Fruit fly (Drosophila melanogaster) whole organism, prepupa: ENCODE results near the gene CNMaR.

Source experiments
- CG10631 ChIP-seq: fragments of 200-800 bp; sonication (Bioruptor generic); optimal IDR thresholded peaks from 2 replicates; lab custom pipeline; 2016; ENCODE audit warnings: missing biosample characterization, missing genetic modification characterization
- CG10669 ChIP-seq: fragments of 200-800 bp; sonication (Bioruptor generic); optimal IDR thresholded peaks from 3 replicates; lab custom pipeline; 2018; ENCODE audit warnings: missing biosample characterization, mild to moderate bottlenecking, missing genetic modification characterization, moderate library complexity
- CG11762 ChIP-seq: fragments of 200-800 bp; sonication (Bioruptor generic); optimal IDR thresholded peaks from 3 replicates; lab custom pipeline; 2016; ENCODE audit warnings: missing biosample characterization, missing genetic modification characterization; ENCODE audit not compliant: insufficient read depth
- CG11902 ChIP-seq: fragments of 200-800 bp; sonication (Bioruptor generic); optimal IDR thresholded peaks from 3 replicates; lab custom pipeline; 2016; ENCODE audit warnings: missing biosample characterization, missing genetic modification characterization
- CG15336 ChIP-seq: fragments of 200-800 bp; sonication (Bioruptor generic); IDR thresholded peaks from 2 replicates; pipeline ENCODE4 v1.3.6; 2022; ENCODE audit warnings: missing biosample characterization, missing genetic modification characterization
- CG1621 ChIP-seq: fragments of 200-800 bp; sonication (Bioruptor generic); optimal IDR thresholded peaks from 3 replicates; lab custom pipeline; 2018; ENCODE audit warnings: missing biosample characterization, mild to moderate bottlenecking, missing genetic modification characterization
- CG16779 ChIP-seq: fragments of 200-800 bp; sonication (Bioruptor generic); optimal IDR thresholded peaks from 3 replicates; lab custom pipeline; 2017; ENCODE audit warnings: missing biosample characterization, mild to moderate bottlenecking, missing genetic modification characterization
- CG3032 ChIP-seq: fragments of 200-800 bp; optimal IDR thresholded peaks from 2 replicates; lab custom pipeline; 2019; ENCODE audit warnings: missing biosample characterization, mild to moderate bottlenecking, missing genetic modification characterization, moderate library complexity
- CG31627 ChIP-seq: fragments of 200-800 bp; sonication (Bioruptor generic); optimal IDR thresholded peaks from 3 replicates; lab custom pipeline; 2016; ENCODE audit warnings: missing biosample characterization, missing genetic modification characterization
- CG32006 ChIP-seq: fragments of 200-800 bp; sonication (Bioruptor generic); optimal IDR thresholded peaks from 3 replicates; lab custom pipeline; 2017; ENCODE audit warnings: missing biosample characterization, mild to moderate bottlenecking, missing genetic modification characterization
- CG34406 ChIP-seq: fragments of 200-800 bp; sonication (Bioruptor generic); optimal IDR thresholded peaks from 3 replicates; lab custom pipeline; 2016; ENCODE audit warnings: missing biosample characterization, missing genetic modification characterization
- CG3919 ChIP-seq: fragments of 200-800 bp; sonication (Bioruptor generic); optimal IDR thresholded peaks from 3 replicates; lab custom pipeline; 2016; ENCODE audit warnings: missing biosample characterization, missing genetic modification characterization
- CG6163 ChIP-seq: fragments of 200-800 bp; sonication (Bioruptor generic); IDR thresholded peaks from 3 replicates; pipeline ENCODE4 v1.3.6; 2022; ENCODE audit warnings: missing biosample characterization, missing genetic modification characterization
- CG6276 ChIP-seq: fragments of 200-800 bp; sonication (Bioruptor generic); optimal IDR thresholded peaks from 2 replicates; lab custom pipeline; 2017; ENCODE audit warnings: missing biosample characterization, mild to moderate bottlenecking, missing genetic modification characterization
- CG6808 ChIP-seq: fragments of 200-800 bp; sonication (Bioruptor generic); optimal IDR thresholded peaks from 3 replicates; lab custom pipeline; 2017; ENCODE audit warnings: missing biosample characterization, missing genetic modification characterization, mild to moderate bottlenecking, moderate library complexity, missing genetic modification reagents
- CG6854 ChIP-seq: fragments of 200-800 bp; sonication (Bioruptor generic); optimal IDR thresholded peaks from 2 replicates; lab custom pipeline; 2017; ENCODE audit warnings: missing biosample characterization, mild to moderate bottlenecking, missing genetic modification characterization
- CG7368 ChIP-seq: fragments of 200-800 bp; sonication (Bioruptor generic); optimal IDR thresholded peaks from 3 replicates; lab custom pipeline; 2016; ENCODE audit warnings: missing biosample characterization, missing genetic modification characterization
- CG8319 ChIP-seq: fragments of 200-800 bp; sonication (Bioruptor generic); optimal IDR thresholded peaks from 3 replicates; lab custom pipeline; 2016; ENCODE audit warnings: missing biosample characterization, missing genetic modification characterization
- CG8632 ChIP-seq: fragments of 200-800 bp; sonication (Bioruptor generic); optimal IDR thresholded peaks from 3 replicates; lab custom pipeline; 2016; ENCODE audit warnings: missing biosample characterization, missing genetic modification characterization
- Eip75B ChIP-seq: fragments of 200-800 bp; sonication (Bioruptor generic); optimal IDR thresholded peaks from 3 replicates; lab custom pipeline; 2016; ENCODE audit warnings: missing biosample characterization, missing genetic modification characterization
- Eip78C ChIP-seq: fragments of 200-800 bp; sonication (Bioruptor generic); peaks from one replicate; lab custom pipeline; 2016; ENCODE audit warnings: missing biosample characterization, missing genetic modification characterization
- Eip93F ChIP-seq: fragments of 200-800 bp; sonication (Bioruptor generic); optimal IDR thresholded peaks from 2 replicates; lab custom pipeline; 2016; ENCODE audit warnings: missing biosample characterization, mild to moderate bottlenecking, missing genetic modification characterization
- Ets21C ChIP-seq: fragments of 200-800 bp; sonication (Bioruptor generic); optimal IDR thresholded peaks from 3 replicates; lab custom pipeline; 2016; ENCODE audit warnings: missing biosample characterization, missing genetic modification characterization
- Ets96B ChIP-seq: fragments of 200-800 bp; optimal IDR thresholded peaks from 2 replicates; lab custom pipeline; 2019; ENCODE audit warnings: missing biosample characterization, mild to moderate bottlenecking, missing genetic modification characterization, moderate library complexity
- Gug ChIP-seq: fragments of 200-800 bp; sonication (Bioruptor generic); IDR thresholded peaks from 2 replicates; pipeline ENCODE4 v1.3.6; 2022; ENCODE audit warnings: missing biosample characterization, missing genetic modification characterization
- Hr38 ChIP-seq: sonication (Bioruptor generic); optimal IDR thresholded peaks from 2 replicates; lab custom pipeline; 2016; ENCODE audit warnings: missing biosample characterization, missing genetic modification characterization
- Hr39 ChIP-seq: fragments of 200-800 bp; sonication (Bioruptor generic); optimal IDR thresholded peaks from 2 replicates; lab custom pipeline; 2016; ENCODE audit warnings: missing biosample characterization, missing genetic modification characterization
- Hr4 ChIP-seq: fragments of 200-800 bp; sonication (Bioruptor generic); optimal IDR thresholded peaks from 3 replicates; lab custom pipeline; 2016; ENCODE audit warnings: missing biosample characterization, missing genetic modification characterization
- Lpt ChIP-seq: fragments of 200-800 bp; sonication (Bioruptor generic); optimal IDR thresholded peaks from 3 replicates; lab custom pipeline; 2016; ENCODE audit warnings: missing biosample characterization, missing genetic modification characterization
- Met ChIP-seq: fragments of 200-800 bp; sonication (Bioruptor generic); optimal IDR thresholded peaks from 3 replicates; lab custom pipeline; 2016; ENCODE audit warnings: missing biosample characterization, missing genetic modification characterization
- OdsH ChIP-seq: fragments of 200-800 bp; sonication (Bioruptor generic); optimal IDR thresholded peaks from 3 replicates; lab custom pipeline; 2016; ENCODE audit warnings: missing biosample characterization, missing genetic modification characterization
- Smox ChIP-seq: fragments of 200-800 bp; sonication (Bioruptor generic); optimal IDR thresholded peaks from 3 replicates; lab custom pipeline; 2016; ENCODE audit warnings: missing biosample characterization, missing genetic modification characterization
- Sox102F ChIP-seq: fragments of 200-800 bp; sonication (Bioruptor generic); optimal IDR thresholded peaks from 2 replicates; lab custom pipeline; 2016; ENCODE audit warnings: missing biosample characterization, mild to moderate bottlenecking, missing genetic modification characterization
- Sox14 ChIP-seq: fragments of 200-800 bp; sonication (Bioruptor generic); optimal IDR thresholded peaks from 3 replicates; lab custom pipeline; 2016; ENCODE audit warnings: missing biosample characterization, missing genetic modification characterization
- Sox15 ChIP-seq: fragments of 200-800 bp; sonication (Bioruptor generic); optimal IDR thresholded peaks from 3 replicates; lab custom pipeline; 2016; ENCODE audit warnings: missing biosample characterization, missing genetic modification characterization
- achi ChIP-seq: fragments of 200-800 bp; sonication (Bioruptor generic); optimal IDR thresholded peaks from 3 replicates; lab custom pipeline; 2016; ENCODE audit warnings: missing biosample characterization, missing genetic modification characterization
- cyc ChIP-seq: fragments of 200-800 bp; sonication (Bioruptor generic); optimal IDR thresholded peaks from 3 replicates; lab custom pipeline; 2016; ENCODE audit warnings: missing biosample characterization, missing genetic modification characterization
- dac ChIP-seq: fragments of 200-800 bp; sonication (Bioruptor generic); optimal IDR thresholded peaks from 2 replicates; lab custom pipeline; 2017; ENCODE audit warnings: missing biosample characterization, mild to moderate bottlenecking, missing genetic modification characterization
- esn ChIP-seq: fragments of 200-800 bp; sonication (Bioruptor generic); optimal IDR thresholded peaks from 2 replicates; lab custom pipeline; 2016; ENCODE audit warnings: missing biosample characterization, mild to moderate bottlenecking, missing genetic modification characterization, moderate library complexity
- fd59A ChIP-seq: fragments of 200-800 bp; sonication (Bioruptor generic); optimal IDR thresholded peaks from 2 replicates; lab custom pipeline; 2017; ENCODE audit warnings: missing biosample characterization, mild to moderate bottlenecking, missing genetic modification characterization, missing genetic modification reagents
- fd85E ChIP-seq: fragments of 200-800 bp; sonication (Bioruptor generic); optimal IDR thresholded peaks from 3 replicates; lab custom pipeline; 2016; ENCODE audit warnings: missing biosample characterization, missing genetic modification characterization
- fkh ChIP-seq: fragments of 200-800 bp; sonication (Bioruptor generic); optimal IDR thresholded peaks from 3 replicates; lab custom pipeline; 2017; ENCODE audit warnings: missing biosample characterization, mild to moderate bottlenecking, missing genetic modification characterization, moderate library complexity
- lz ChIP-seq: fragments of 200-800 bp; sonication (Bioruptor generic); optimal IDR thresholded peaks from 3 replicates; lab custom pipeline; 2016; ENCODE audit warnings: missing biosample characterization, missing genetic modification characterization
- net ChIP-seq: fragments of 200-800 bp; sonication (Bioruptor generic); optimal IDR thresholded peaks from 3 replicates; lab custom pipeline; 2016; ENCODE audit warnings: missing biosample characterization, missing genetic modification characterization
- pdm3 ChIP-seq: fragments of 200-800 bp; sonication (Bioruptor generic); optimal IDR thresholded peaks from 3 replicates; lab custom pipeline; 2016; ENCODE audit warnings: missing biosample characterization, missing genetic modification characterization
- salr ChIP-seq, 2 experiments: fragments of 200-800 bp; sonication (Bioruptor generic); optimal IDR thresholded peaks; 3 replicates each; lab custom pipeline; 2016 to 2018; ENCODE audit warnings: missing biosample characterization in 2 of 2, missing genetic modification characterization in 2 of 2, mild to moderate bottlenecking in 1 of 2
- spab ChIP-seq: fragments of 200-800 bp; sonication (Bioruptor generic); optimal IDR thresholded peaks from 2 replicates; lab custom pipeline; 2017; ENCODE audit warnings: missing biosample characterization, mild to moderate bottlenecking, missing genetic modification characterization, missing genetic modification reagents
- ss ChIP-seq, 2 experiments: fragments of 200-800 bp; sonication (Bioruptor generic); optimal IDR thresholded peaks; 2 replicates in 1 of 2; 3 replicates in 1 of 2; lab custom pipeline; 2017 to 2018; ENCODE audit warnings: mild to moderate bottlenecking in 2 of 2, missing biosample characterization in 2 of 2, missing genetic modification characterization in 2 of 2, moderate library complexity in 1 of 2
- svp ChIP-seq: fragments of 200-800 bp; sonication (Bioruptor generic); peaks from one replicate; lab custom pipeline; 2016; ENCODE audit warnings: missing biosample characterization, missing genetic modification characterization
- topi ChIP-seq: fragments of 200-800 bp; sonication (Bioruptor generic); optimal IDR thresholded peaks from 3 replicates; lab custom pipeline; 2016; ENCODE audit warnings: missing biosample characterization, missing genetic modification characterization
- vri ChIP-seq: fragments of 200-800 bp; sonication (Bioruptor generic); optimal IDR thresholded peaks from 3 replicates; lab custom pipeline; 2016; ENCODE audit warnings: missing biosample characterization, mild to moderate bottlenecking, missing genetic modification characterization

The CNMaR gene

DNA sequence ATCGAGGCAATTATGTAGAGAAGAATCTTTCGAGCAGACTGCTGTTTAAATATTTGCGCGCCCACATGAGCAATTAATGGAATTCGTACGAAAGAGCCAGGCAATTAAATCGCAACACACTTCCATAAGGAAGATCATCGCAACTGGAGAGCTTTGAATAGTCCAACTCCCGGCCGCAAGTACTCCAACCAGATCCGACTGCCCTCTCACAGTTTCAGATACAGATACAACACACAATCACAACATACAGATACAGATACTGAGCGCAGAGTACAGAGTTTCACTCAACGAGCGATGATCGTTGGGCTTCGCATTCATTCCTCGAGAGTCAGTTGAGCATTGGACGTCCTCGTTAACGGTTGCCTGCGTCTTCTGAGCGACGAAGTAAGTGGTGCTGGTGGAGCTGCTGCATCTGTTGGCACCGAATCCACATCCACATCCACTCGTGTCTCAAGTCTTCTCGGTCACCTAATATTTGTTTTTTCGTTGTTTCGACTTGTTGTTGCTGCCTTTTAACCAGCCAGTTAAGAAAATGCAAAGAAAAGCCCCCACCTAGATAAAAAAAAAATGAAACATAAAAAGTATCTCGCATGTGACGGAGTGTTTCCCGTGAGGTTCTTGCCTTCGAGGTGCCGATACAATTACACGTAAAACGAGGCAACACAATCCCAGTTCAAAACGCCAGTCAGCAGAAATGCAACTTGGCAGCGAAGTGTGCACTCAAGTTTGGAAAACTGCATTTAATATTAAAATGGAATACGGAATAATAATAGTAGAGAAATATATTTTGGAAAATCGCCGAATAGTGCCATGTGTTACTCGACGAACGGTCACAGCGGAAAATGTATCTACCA is 29.1 kb upstream of the CNMaR start, which contains the start of gene LanB2:
LanB2 (plus strand) TSS at position 326 of the 854 bp plus-strand sequence.
- TF ChIP-seq Hr38: no peak
- no peak for TF ChIP-seq CG11902 (GFP tag; lab: Kevin White, UChicago)
- no peak for TF ChIP-seq pdm3 (GFP tag; lab: Kevin White, UChicago)
- TF ChIP-seq CG32006 (GFP tag; lab: Kevin White, UChicago): no peak
- TF ChIP-seq achi (GFP tag; lab: Kevin White, UChicago): no peak
- no peak for TF ChIP-seq CG3919 (GFP tag; lab: Kevin White, UChicago)
- no peak for TF ChIP-seq CG10669 (GFP tag; lab: Kevin White, UChicago)
- no peak for TF ChIP-seq Smox (GFP tag; lab: Kevin White, UChicago)
- no peak for TF ChIP-seq CG6854 (GFP tag; lab: Kevin White, UChicago)
- TF ChIP-seq CG6163 (GFP tag; lab: Robert Waterston, UW): peak; percentile 56; the same call in 2 of the 3 replicates
- TF ChIP-seq CG8632 (GFP tag; lab: Kevin White, UChicago): no peak
- peak; percentile 82 for TF ChIP-seq svp (GFP tag; lab: Kevin White, UChicago)
- no peak for TF ChIP-seq CG6276
- peak; percentile 24 for TF ChIP-seq CG6808
- peak; percentile 67 for TF ChIP-seq Eip78C (GFP tag; lab: Kevin White, UChicago)
- TF ChIP-seq lz: no peak
- no peak for TF ChIP-seq CG10631 (GFP tag; lab: Kevin White, UChicago)
- TF ChIP-seq Met: no peak
- TF ChIP-seq fd85E (GFP tag; lab: Kevin White, UChicago): peak; percentile 25
- peak; percentile 12 for TF ChIP-seq net
- TF ChIP-seq CG15336 (GFP tag; lab: Robert Waterston, UW): peak; percentile 30; the same call in 1 of the 2 replicates
- TF ChIP-seq CG1621 (tag; lab: Kevin White, UChicago): peak; percentile 39
- TF ChIP-seq CG11762 (GFP tag; lab: Kevin White, UChicago): no peak
- TF ChIP-seq Sox14 (GFP tag; lab: Kevin White, UChicago): no peak
- no peak for TF ChIP-seq OdsH (GFP tag; lab: Kevin White, UChicago)
- TF ChIP-seq Gug (GFP tag; lab: Robert Waterston, UW): no peak
- TF ChIP-seq Ets96B (tag; lab: Kevin White, UChicago): peak; percentile 10
- TF ChIP-seq CG3032 (tag; lab: Kevin White, UChicago): no peak
- TF ChIP-seq spab (GFP tag; lab: Kevin White, UChicago): no peak
- no peak for TF ChIP-seq Lpt (GFP tag; lab: Kevin White, UChicago)
- peak; percentile 6 for TF ChIP-seq CG34406 (GFP tag; lab: Kevin White, UChicago)
- TF ChIP-seq Eip75B (GFP tag; lab: Kevin White, UChicago): no peak
- TF ChIP-seq cyc (GFP tag; lab: Kevin White, UChicago): no peak
- no peak for TF ChIP-seq Hr39
- no peak for TF ChIP-seq topi (GFP tag; lab: Kevin White, UChicago)
- no peak for TF ChIP-seq CG8319
- TF ChIP-seq salr (GFP tag; optimal IDR thresholded peaks at IDR 0.05; lab: Kevin White, UChicago): no peak
- no peak for TF ChIP-seq fd59A (GFP tag; lab: Kevin White, UChicago)
- no peak for TF ChIP-seq Sox15
- no peak for TF ChIP-seq Eip93F (GFP tag; lab: Kevin White, UChicago)
- no peak for TF ChIP-seq dac
- no peak for TF ChIP-seq CG31627 (GFP tag; lab: Kevin White, UChicago)
- TF ChIP-seq vri (GFP tag; lab: Kevin White, UChicago): peak; percentile 15
- TF ChIP-seq esn: peak; percentile 8
- no peak for TF ChIP-seq CG7368 (GFP tag; lab: Kevin White, UChicago)
- peak; percentile 12 to 53 for TF ChIP-seq ss (GFP tag; optimal IDR thresholded peaks at IDR 0.05; lab: Kevin White, UChicago)
- no peak for TF ChIP-seq Ets21C (GFP tag; lab: Kevin White, UChicago)
- TF ChIP-seq CG16779 (tag; lab: Kevin White, UChicago): peak; percentile 30
- TF ChIP-seq Sox102F: no peak
- TF ChIP-seq Hr4 (GFP tag; lab: Kevin White, UChicago): no peak
- peak; percentile 80 for TF ChIP-seq fkh (GFP tag; lab: Kevin White, UChicago)
